Fruit fly (Drosophila melanogaster) whole organism, prepupa: Measurements from ENCODE around the gene CG11560.

Source experiments
- Blimp-1 ChIP-seq: fragments of 200-800 bp; sonication (Bioruptor generic); optimal IDR thresholded peaks from 3 replicates; lab custom pipeline; 2017; ENCODE audit warnings: missing biosample characterization, missing genetic modification characterization, mild to moderate bottlenecking, moderate library complexity, missing genetic modification reagents
- CG10669 ChIP-seq: fragments of 200-800 bp; sonication (Bioruptor generic); optimal IDR thresholded peaks from 3 replicates; lab custom pipeline; 2018; ENCODE audit warnings: missing biosample characterization, mild to moderate bottlenecking, missing genetic modification characterization, moderate library complexity
- CG32006 ChIP-seq: fragments of 200-800 bp; sonication (Bioruptor generic); optimal IDR thresholded peaks from 3 replicates; lab custom pipeline; 2017; ENCODE audit warnings: missing biosample characterization, mild to moderate bottlenecking, missing genetic modification characterization
- CG4318 ChIP-seq: fragments of 200-800 bp; sonication (Bioruptor generic); optimal IDR thresholded peaks from 3 replicates; lab custom pipeline; 2017; ENCODE audit warnings: missing biosample characterization, mild to moderate bottlenecking, missing genetic modification characterization
- CG8319 ChIP-seq: fragments of 200-800 bp; sonication (Bioruptor generic); optimal IDR thresholded peaks from 3 replicates; lab custom pipeline; 2016; ENCODE audit warnings: missing biosample characterization, missing genetic modification characterization
- CG9139 ChIP-seq: fragments of 200-800 bp; sonication (Bioruptor generic); optimal IDR thresholded peaks from 3 replicates; lab custom pipeline; 2017; ENCODE audit warnings: missing biosample characterization, mild to moderate bottlenecking, missing genetic modification characterization
- Eip78C ChIP-seq: fragments of 200-800 bp; sonication (Bioruptor generic); peaks from one replicate; lab custom pipeline; 2016; ENCODE audit warnings: missing biosample characterization, missing genetic modification characterization
- Lpt ChIP-seq: fragments of 200-800 bp; sonication (Bioruptor generic); optimal IDR thresholded peaks from 3 replicates; lab custom pipeline; 2016; ENCODE audit warnings: missing biosample characterization, missing genetic modification characterization
- OdsH ChIP-seq: fragments of 200-800 bp; sonication (Bioruptor generic); optimal IDR thresholded peaks from 3 replicates; lab custom pipeline; 2016; ENCODE audit warnings: missing biosample characterization, missing genetic modification characterization
- dac ChIP-seq: fragments of 200-800 bp; sonication (Bioruptor generic); optimal IDR thresholded peaks from 2 replicates; lab custom pipeline; 2017; ENCODE audit warnings: missing biosample characterization, mild to moderate bottlenecking, missing genetic modification characterization
- fkh ChIP-seq: fragments of 200-800 bp; sonication (Bioruptor generic); optimal IDR thresholded peaks from 3 replicates; lab custom pipeline; 2017; ENCODE audit warnings: missing biosample characterization, mild to moderate bottlenecking, missing genetic modification characterization, moderate library complexity

DNA sequence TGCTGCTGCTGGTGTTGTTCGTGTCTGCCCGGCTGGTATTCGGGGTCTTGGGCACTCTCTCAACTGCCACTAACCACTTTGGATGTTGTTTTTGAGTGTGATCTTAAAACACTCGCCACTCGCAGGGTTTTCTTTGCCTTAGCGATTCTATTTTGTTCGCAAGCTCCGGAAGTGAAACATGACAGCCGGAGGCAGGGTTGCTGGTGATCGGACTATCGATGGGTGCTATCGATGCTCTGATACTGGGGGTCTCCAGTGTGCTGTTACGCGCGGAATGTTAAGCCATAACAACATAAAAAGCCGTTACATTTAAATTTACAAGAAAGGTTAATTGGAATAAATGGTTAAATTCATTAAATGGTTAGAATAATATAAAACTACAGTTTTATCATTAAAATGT, 5.2 kb downstream of the CG11560 start, which contains the start of gene yps:
- TF ChIP-seq CG4318 (GFP tag; lab: Kevin White, UChicago) (no peak), OdsH (peak; percentile 78), Blimp-1 (GFP tag; lab: Kevin White, UChicago) (peak; percentile 77), Eip78C (peak; percentile 95), CG9139 (peak; percentile 85), fkh (GFP tag; lab: Kevin White, UChicago) (peak; percentile 86), Lpt (GFP tag; lab: Kevin White, UChicago) (peak; percentile 4), CG32006 (GFP tag; lab: Kevin White, UChicago) (no peak), CG8319 (GFP tag; lab: Kevin White, UChicago) (peak; percentile 93), CG10669 (GFP tag; lab: Kevin White, UChicago) (peak; percentile 81), dac (GFP tag; lab: Kevin White, UChicago) (peak; percentile 74)
